Worm (Caenorhabditis elegans) whole organism, mixed stage, embryonic: Measurements from ENCODE around the gene srv-29.
A peak's percentile ranks its signal among the peaks of the same experiment; 100 is the strongest.

Source experiments
- M03D4.4 ChIP-seq: sonication (generic microtip); optimal IDR thresholded peaks from 2 replicates; lab custom pipeline; 2017; ENCODE audit warnings: mild to moderate bottlenecking, missing genetic modification characterization, missing compliant biosample characterization
- bed-3 ChIP-seq: fragments of 200-800 bp; sonication (Bioruptor generic); optimal IDR thresholded peaks from 3 replicates; lab custom pipeline; 2018; ENCODE audit warnings: mild to moderate bottlenecking, missing genetic modification characterization, moderate library complexity, missing compliant biosample characterization
- blmp-1 ChIP-seq: fragments of 150-350 bp; optimal IDR thresholded peaks from 2 replicates; lab custom pipeline; 2014; ENCODE audit warnings: missing biosample characterization, missing genetic modification characterization
- ceh-83 ChIP-seq: fragments of 200-800 bp; sonication (Bioruptor generic); optimal IDR thresholded peaks from 2 replicates; lab custom pipeline; 2018; ENCODE audit warnings: mild to moderate bottlenecking, missing genetic modification characterization, missing compliant biosample characterization
- ces-1 ChIP-seq: fragments of 150-350 bp; optimal IDR thresholded peaks from 2 replicates; lab custom pipeline; 2014; ENCODE audit warnings: missing biosample characterization, missing genetic modification reagents, missing genetic modification characterization
- cnd-1 ChIP-seq: fragments of 200-800 bp; sonication (Bioruptor generic); optimal IDR thresholded peaks from 2 replicates; lab custom pipeline; 2018; ENCODE audit warnings: mild to moderate bottlenecking, missing genetic modification characterization, missing compliant biosample characterization
- drap-1 ChIP-seq: fragments of 200-800 bp; sonication (Bioruptor generic); optimal IDR thresholded peaks from 3 replicates; lab custom pipeline; 2018; ENCODE audit warnings: mild to moderate bottlenecking, missing genetic modification characterization, missing compliant biosample characterization
- elt-3 ChIP-seq: fragments of 150-350 bp; optimal IDR thresholded peaks from 2 replicates; lab custom pipeline; 2014; ENCODE audit warnings: missing biosample characterization, missing genetic modification characterization
- flh-1 ChIP-seq: fragments of 200-800 bp; sonication (Bioruptor generic); optimal IDR thresholded peaks from 2 replicates; lab custom pipeline; 2018; ENCODE audit warnings: mild to moderate bottlenecking, missing genetic modification characterization, moderate library complexity, missing compliant biosample characterization
- ham-2 ChIP-seq: fragments of 200-800 bp; sonication (Bioruptor generic); optimal IDR thresholded peaks from 2 replicates; lab custom pipeline; 2018; ENCODE audit warnings: mild to moderate bottlenecking, missing genetic modification characterization, missing compliant biosample characterization
- hlh-1 ChIP-seq: fragments of 150-350 bp; optimal IDR thresholded peaks from 2 replicates; lab custom pipeline; 2014; ENCODE audit warnings: missing biosample characterization, missing genetic modification reagents, missing genetic modification characterization
- lin-13 ChIP-seq: fragments of 150-350 bp; optimal IDR thresholded peaks from 2 replicates; lab custom pipeline; 2014; ENCODE audit warnings: missing biosample characterization, missing genetic modification characterization
- lin-32 ChIP-seq: fragments of 200-800 bp; sonication (Bioruptor generic); optimal IDR thresholded peaks from 2 replicates; lab custom pipeline; 2018; ENCODE audit warnings: mild to moderate bottlenecking, missing genetic modification characterization, missing compliant biosample characterization
- lsy-2 ChIP-seq: fragments of 150-350 bp; optimal IDR thresholded peaks from 2 replicates; lab custom pipeline; 2014; ENCODE audit warnings: missing biosample characterization, missing genetic modification characterization
- mab-5 ChIP-seq: fragments of 150-350 bp; optimal IDR thresholded peaks from 2 replicates; lab custom pipeline; 2014; ENCODE audit warnings: missing biosample characterization, missing genetic modification characterization
- mep-1 ChIP-seq: fragments of 150-350 bp; optimal IDR thresholded peaks from 2 replicates; lab custom pipeline; 2017; ENCODE audit warnings: missing biosample characterization, missing genetic modification reagents, missing genetic modification characterization, inconsistent platforms
- mls-2 ChIP-seq: sonication (generic microtip); optimal IDR thresholded peaks from 2 replicates; lab custom pipeline; 2016; ENCODE audit warnings: mild to moderate bottlenecking, missing genetic modification characterization, moderate library complexity, missing compliant biosample characterization
- nhr-12 ChIP-seq: fragments of 150-350 bp; optimal IDR thresholded peaks from 2 replicates; lab custom pipeline; 2014; ENCODE audit warnings: missing biosample characterization, missing genetic modification characterization
- nhr-2 ChIP-seq: fragments of 150-350 bp; optimal IDR thresholded peaks from 2 replicates; lab custom pipeline; 2014; ENCODE audit warnings: missing biosample characterization, missing genetic modification characterization
- nhr-237 ChIP-seq: fragments of 150-350 bp; optimal IDR thresholded peaks from 2 replicates; lab custom pipeline; 2014; ENCODE audit warnings: missing biosample characterization, missing genetic modification characterization
- nhr-28 ChIP-seq: fragments of 150-350 bp; optimal IDR thresholded peaks from 2 replicates; lab custom pipeline; 2014; ENCODE audit warnings: missing biosample characterization, missing genetic modification characterization
- nhr-76 ChIP-seq: sonication (generic microtip); optimal IDR thresholded peaks from 2 replicates; lab custom pipeline; 2017; ENCODE audit warnings: missing biosample characterization, missing genetic modification characterization
- pha-4 ChIP-seq: fragments of 150-350 bp; optimal IDR thresholded peaks from 2 replicates; lab custom pipeline; 2018; ENCODE audit warnings: missing biosample characterization, missing genetic modification reagents, missing genetic modification characterization
- sem-2 ChIP-seq: fragments of 200-800 bp; sonication (Bioruptor generic); optimal IDR thresholded peaks from 2 replicates; lab custom pipeline; 2018; ENCODE audit warnings: mild to moderate bottlenecking, missing genetic modification characterization, missing compliant biosample characterization
- snpc-4 ChIP-seq: fragments of 150-350 bp; optimal IDR thresholded peaks from 2 replicates; lab custom pipeline; 2014; ENCODE audit warnings: missing biosample characterization, missing genetic modification characterization
- sptf-1 ChIP-seq: sonication (generic microtip); optimal IDR thresholded peaks from 2 replicates; lab custom pipeline; 2017; ENCODE audit warnings: mild to moderate bottlenecking, missing genetic modification characterization, moderate library complexity, missing compliant biosample characterization
- tbx-8 ChIP-seq: fragments of 200-800 bp; sonication (Bioruptor generic); optimal IDR thresholded peaks from 2 replicates; lab custom pipeline; 2018; ENCODE audit warnings: mild to moderate bottlenecking, missing genetic modification characterization, moderate library complexity, missing compliant biosample characterization
- unc-120 ChIP-seq: sonication (generic microtip); optimal IDR thresholded peaks from 2 replicates; lab custom pipeline; 2017; ENCODE audit warnings: missing genetic modification characterization, missing compliant biosample characterization; ENCODE audit not compliant: poor library complexity, severe bottlenecking
- unc-39 ChIP-seq: fragments of 150-350 bp; optimal IDR thresholded peaks from 2 replicates; lab custom pipeline; 2014; ENCODE audit warnings: missing biosample characterization, missing genetic modification characterization
- unc-62 ChIP-seq: fragments of 150-350 bp; optimal IDR thresholded peaks from 2 replicates; lab custom pipeline; 2014; ENCODE audit warnings: missing biosample characterization, missing genetic modification reagents, missing genetic modification characterization
- zip-8 ChIP-seq: fragments of 150-350 bp; optimal IDR thresholded peaks from 2 replicates; lab custom pipeline; 2014; ENCODE audit warnings: missing biosample characterization, missing genetic modification characterization
- ztf-11 ChIP-seq: fragments of 150-350 bp; optimal IDR thresholded peaks from 2 replicates; lab custom pipeline; 2014; ENCODE audit warnings: missing biosample characterization, missing genetic modification characterization

The srv-29 gene

ce11 chrIV:6299523-6299922 is 33.1 kb upstream of the srv-29 start:
- TF ChIP-seq drap-1 (GFP tag; lab: Kevin White, UChicago) = no peak
- no peak for TF ChIP-seq lin-13 (tag; lab: Kevin White, UChicago)
- no peak for TF ChIP-seq nhr-237 (tag; lab: Kevin White, UChicago)
- TF ChIP-seq blmp-1 (tag; lab: Kevin White, UChicago) = no peak
- no peak for TF ChIP-seq ztf-11 (tag; lab: Kevin White, UChicago)
- TF ChIP-seq nhr-2 = no peak
- no peak for TF ChIP-seq lin-32 (GFP tag; lab: Kevin White, UChicago)
- TF ChIP-seq snpc-4 = no peak
- TF ChIP-seq unc-120 = no peak
- TF ChIP-seq sem-2 (GFP tag; lab: Kevin White, UChicago) = no peak

ce11 chrIV:6298253-6298652 is 31.9 kb upstream of the srv-29 start, which contains the start of gene srv-27:
Gene srv-27 (minus strand): TSS chrIV:6298353.
- TF ChIP-seq nhr-2 (no peak), lsy-2 (no peak), zip-8 (tag; lab: Kevin White, UChicago) (no peak), hlh-1 (no peak), sem-2 (GFP tag; lab: Kevin White, UChicago) (no peak), mls-2 (tag; lab: Kevin White, UChicago) (no peak), ztf-11 (tag; lab: Kevin White, UChicago) (no peak), M03D4.4 (tag; lab: Kevin White, UChicago) (no peak), ceh-83 (GFP tag; lab: Kevin White, UChicago) (no peak), nhr-237 (tag; lab: Kevin White, UChicago) (no peak), unc-62 (no peak), elt-3 (tag; lab: Kevin White, UChicago) (no peak), bed-3 (GFP tag; lab: Kevin White, UChicago) (no peak), cnd-1 (tag; lab: Kevin White, UChicago) (no peak), lin-32 (GFP tag; lab: Kevin White, UChicago) (no peak), blmp-1 (tag; lab: Kevin White, UChicago) (no peak), unc-39 (tag; lab: Kevin White, UChicago) (no peak), sptf-1 (no peak), tbx-8 (GFP tag; lab: Kevin White, UChicago) (no peak)
- TF ChIP-seq, all 35 proteins: peak for 0

ce11 chrIV:6294081-6294480 is 27.7 kb upstream of the srv-29 start, which contains the start of gene hil-2:
Gene hil-2 (plus strand): TSS chrIV:6294240.
- TF ChIP-seq mab-5 (tag; lab: Kevin White, UChicago) (no peak), lin-13 (tag; lab: Kevin White, UChicago) (peak; percentile 75), zip-8 (tag; lab: Kevin White, UChicago) (peak; percentile 17), bed-3 (GFP tag; lab: Kevin White, UChicago) (no peak), mep-1 (peak; percentile 61), nhr-2 (no peak), hlh-1 (no peak), ces-1 (GFP tag; lab: Kevin White, UChicago) (no peak), ham-2 (no peak)

- TF ChIP-seq drap-1 (GFP tag; lab: Kevin White, UChicago) (no peak), bed-3 (GFP tag; lab: Kevin White, UChicago) (no peak), blmp-1 (tag; lab: Kevin White, UChicago) (no peak), nhr-237 (tag; lab: Kevin White, UChicago) (no peak), elt-3 (tag; lab: Kevin White, UChicago) (no peak), nhr-76 (tag; lab: Kevin White, UChicago) (no peak), tbx-8 (GFP tag; lab: Kevin White, UChicago) (no peak), nhr-28 (tag; lab: Kevin White, UChicago) (no peak), flh-1 (GFP tag; lab: Kevin White, UChicago) (no peak), unc-62 (no peak), mab-5 (tag; lab: Kevin White, UChicago) (no peak), nhr-12 (no peak), zip-8 (tag; lab: Kevin White, UChicago) (no peak), nhr-2 (no peak), ham-2 (no peak), unc-120 (no peak), mls-2 (tag; lab: Kevin White, UChicago) (no peak), lin-13 (tag; lab: Kevin White, UChicago) (no peak), pha-4 (tag; lab: Kevin White, UChicago) (no peak)
Observed at ce11 chrIV:6290741-6291140, 24.3 kb upstream of the srv-29 start, which contains the start of gene srv-24. Gene srv-24 (minus strand): TSS chrIV:6290841.

- TF ChIP-seq hlh-1 (no peak), lsy-2 (no peak)
Observed at ce11 chrIV:6284277-6284676, 17.9 kb upstream of the srv-29 start, which contains the start of gene ops-1. Gene ops-1 (minus strand): TSS chrIV:6284377.
